Fruit fly (Drosophila melanogaster) whole organism: Measurements from ENCODE around the gene GATAe.

Experiments used
- CG8478 ChIP-seq: fragments of >200 bp; optimal IDR thresholded peaks from 2 replicates; lab custom pipeline; 2018; ENCODE audit warnings: inconsistent platforms
- EcR ChIP-seq, 2 experiments: fragments of >200 bp; optimal IDR thresholded peaks; 2 replicates each; lab custom pipeline; 2017; ENCODE audit warnings: missing biosample characterization in 2 of 2, missing genetic modification characterization in 2 of 2, missing genetic modification reagents in 2 of 2
- pan ChIP-seq: fragments of >200 bp; optimal IDR thresholded peaks from 2 replicates; lab custom pipeline; 2017
- psq ChIP-seq: fragments of >200 bp; optimal IDR thresholded peaks from 2 replicates; lab custom pipeline; 2017
- usp ChIP-seq: fragments of >200 bp; optimal IDR thresholded peaks from 2 replicates; lab custom pipeline; 2017; ENCODE audit warnings: missing biosample characterization, missing genetic modification characterization, mixed read lengths

DNA sequence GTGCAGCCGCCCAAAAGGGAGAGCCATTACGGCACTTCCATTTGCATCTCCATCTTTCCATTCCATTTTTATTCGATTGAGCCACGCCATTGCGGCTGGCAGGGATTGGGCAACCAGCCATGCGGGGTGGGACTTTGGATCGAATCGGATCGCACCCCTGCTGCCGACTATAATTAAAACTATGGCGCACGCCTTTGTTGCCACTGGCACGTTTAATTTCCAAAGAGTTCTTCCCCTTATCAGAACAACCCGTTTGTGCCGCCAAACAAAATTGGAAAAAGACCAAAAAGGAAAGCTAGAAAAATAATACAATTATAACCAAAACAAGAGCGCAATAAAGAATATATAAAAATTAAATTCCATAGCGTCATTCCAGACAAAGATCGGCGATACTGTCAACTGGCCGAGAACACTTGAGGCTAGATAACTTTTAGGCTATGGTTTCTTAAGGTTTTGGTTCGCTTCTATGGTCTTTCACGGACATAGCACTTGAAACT is 1.2 kb downstream of the GATAe start:
- no peak for TF ChIP-seq EcR (GFP tag; optimal IDR thresholded peaks at IDR 0.05; lab: Kevin White, UChicago)
- TF ChIP-seq usp (GFP tag; lab: Kevin White, UChicago) = no peak
- TF ChIP-seq pan (lab: Kevin White, UChicago) = no peak
- TF ChIP-seq psq (lab: Kevin White, UChicago) = no peak
- TF ChIP-seq CG8478 (lab: Kevin White, UChicago) = no peak
